Worm (Caenorhabditis elegans): Measurements from ENCODE around the gene mccc-1.

ce11 chrIV:9869344-9869743 lies 15.0 kb upstream of the mccc-1 start:
- TF ChIP-seq lir-3 (tag; optimal IDR thresholded peaks at IDR 0.05) (no peak), nhr-28 (tag; optimal IDR thresholded peaks at IDR 0.05) (no peak), daf-12 (tag; optimal IDR thresholded peaks at IDR 0.05) (no peak), unc-62 (GFP tag; optimal IDR thresholded peaks at IDR 0.05 in 1 of 2) (no peak), unc-62 (tag; optimal IDR thresholded peaks at IDR 0.05) (no peak), aly-2 (tag; optimal IDR thresholded peaks at IDR 0.05) (no peak), pha-4 (GFP tag; IDR thresholded peaks at IDR 0.05) (no peak), pha-4 (tag; optimal IDR thresholded peaks at IDR 0.05) (no peak), ama-1 (optimal IDR thresholded peaks at IDR 0.05) (no peak), ces-1 (GFP tag; optimal IDR thresholded peaks at IDR 0.05) (no peak), unc-39 (tag; optimal IDR thresholded peaks at IDR 0.05) (no peak)

Measured in whole organism, L4 larva.